Worm (Caenorhabditis elegans) whole organism, L2 larva: ENCODE data around the gene ZK381.2.

Experiments
- F13H6.1 ChIP-seq: sonication (generic microtip); optimal IDR thresholded peaks from 2 replicates; lab custom pipeline; 2016; ENCODE audit warnings: missing genetic modification characterization, missing compliant biosample characterization
- R02D3.7 ChIP-seq: fragments of 150-350 bp; optimal IDR thresholded peaks from 2 replicates; lab custom pipeline; 2014; ENCODE audit warnings: missing biosample characterization, missing genetic modification characterization
- elt-3 ChIP-seq: sonication (generic microtip); optimal IDR thresholded peaks from 2 replicates; lab custom pipeline; 2017; ENCODE audit warnings: missing biosample characterization, missing genetic modification characterization
- lin-11 ChIP-seq: fragments of 150-350 bp; sonication (generic microtip); optimal IDR thresholded peaks from 2 replicates; lab custom pipeline; 2014; ENCODE audit warnings: missing biosample characterization, missing genetic modification characterization, inconsistent platforms, mixed read lengths
- lsy-2 ChIP-seq, 2 experiments: fragments of 150-350 bp in 1 of 2; sonication (generic microtip) in 1 of 2; optimal IDR thresholded peaks; 2 replicates each; lab custom pipeline; 2014 to 2017; ENCODE audit warnings: missing biosample characterization in 2 of 2, missing genetic modification characterization in 2 of 2
- nhr-10 ChIP-seq: sonication (generic microtip); optimal IDR thresholded peaks from 2 replicates; lab custom pipeline; 2017; ENCODE audit warnings: missing biosample characterization, missing genetic modification characterization

DNA sequence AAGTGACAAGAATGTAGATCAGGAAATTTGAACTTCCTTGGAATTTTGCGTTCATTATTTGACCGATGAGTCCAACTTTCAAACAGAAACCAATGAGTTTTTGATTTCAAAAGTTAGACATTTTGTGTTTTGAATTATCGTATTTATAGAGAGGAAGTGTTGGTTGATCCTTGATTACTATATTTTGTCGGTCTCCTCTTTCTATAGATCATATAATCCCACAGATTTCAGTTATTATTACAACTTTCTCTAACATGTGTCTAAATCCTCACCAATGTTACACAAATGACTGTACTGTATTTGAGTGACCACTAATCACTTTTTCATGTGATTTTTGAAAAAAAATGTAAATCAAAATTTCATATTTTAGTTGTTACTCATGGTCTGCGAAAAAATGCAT lies 784 bp upstream of the ZK381.2 start, which contains the start of gene B0478.3:
- TF ChIP-seq nhr-10 (no peak), lin-11 (tag; lab: Kevin White, UChicago) (no peak), R02D3.7 (tag; lab: Kevin White, UChicago) (no peak), lsy-2 (tag; optimal IDR thresholded peaks at IDR 0.05; lab: Kevin White, UChicago) (no peak), elt-3 (tag; lab: Kevin White, UChicago) (no peak), F13H6.1 (tag; lab: Kevin White, UChicago) (no peak)
